Worm (Caenorhabditis elegans) whole organism, young adult: Measurements from ENCODE around the gene ZK632.11.

ENCODE experiments used
- B0035.1 ChIP-seq: sonication (generic microtip); optimal IDR thresholded peaks from 2 replicates; lab custom pipeline; 2016; ENCODE audit warnings: missing genetic modification characterization, mild to moderate bottlenecking, missing compliant biosample characterization, missing genotype, missing genetic modification reagents
- C17E4.6 ChIP-seq: fragments of 200-800 bp; sonication (Bioruptor generic); IDR thresholded peaks from 2 replicates; pipeline ENCODE4 v1.3.6; 2022; ENCODE audit warnings: missing genetic modification reagents, missing genetic modification characterization, missing compliant biosample characterization
- D2030.7 ChIP-seq: fragments of 200-800 bp; sonication (Bioruptor generic); IDR thresholded peaks from 2 replicates; pipeline ENCODE4 v1.3.6; 2022; ENCODE audit warnings: missing genetic modification reagents, missing genetic modification characterization, missing compliant biosample characterization
- F22D6.2 ChIP-seq: sonication (generic microtip); optimal IDR thresholded peaks from 2 replicates; lab custom pipeline; 2016; ENCODE audit warnings: mild to moderate bottlenecking, missing genetic modification characterization, missing compliant biosample characterization
- F37B4.10 ChIP-seq: fragments of 200-800 bp; sonication (Bioruptor generic); IDR thresholded peaks from 2 replicates; pipeline ENCODE4 v1.3.6; 2022; ENCODE audit warnings: missing genetic modification characterization, missing compliant biosample characterization
- F39B2.1 ChIP-seq: fragments of 200-800 bp; sonication (Bioruptor generic); IDR thresholded peaks from 2 replicates; pipeline ENCODE4 v1.3.6; 2022; ENCODE audit warnings: missing genetic modification reagents, missing genetic modification characterization, missing compliant biosample characterization
- F49E8.2 ChIP-seq: sonication (generic microtip); optimal IDR thresholded peaks from 3 replicates; lab custom pipeline; 2017; ENCODE audit warnings: missing genetic modification characterization, mild to moderate bottlenecking, missing compliant biosample characterization, antibody characterized with exemption, moderate library complexity; ENCODE audit not compliant: insufficient read depth
- F55B11.4 ChIP-seq: sonication (generic microtip); optimal IDR thresholded peaks from 2 replicates; lab custom pipeline; 2016; ENCODE audit warnings: missing compliant biosample characterization, missing genetic modification characterization, borderline replicate concordance; ENCODE audit not compliant: insufficient read depth
- K12H6.12 ChIP-seq: fragments of 200-800 bp; sonication (Bioruptor generic); optimal IDR thresholded peaks from 2 replicates; lab custom pipeline; 2018; ENCODE audit warnings: mild to moderate bottlenecking, missing genetic modification characterization, missing compliant biosample characterization
- T26A5.8 ChIP-seq: sonication (generic microtip); optimal IDR thresholded peaks from 2 replicates; lab custom pipeline; 2016; ENCODE audit warnings: missing genetic modification characterization, missing compliant biosample characterization
- Y53F4B.3 ChIP-seq: fragments of 200-800 bp; sonication (Bioruptor generic); IDR thresholded peaks from 2 replicates; pipeline ENCODE4 v1.3.6; 2022; ENCODE audit warnings: missing genetic modification reagents, missing genetic modification characterization, missing compliant biosample characterization
- Y53G8AR.9 ChIP-seq: fragments of 200-800 bp; sonication (Bioruptor generic); conservative IDR thresholded peaks from 2 replicates; pipeline ENCODE4 v1.3.6; 2022; ENCODE audit warnings: missing genetic modification reagents, missing genetic modification characterization, missing compliant biosample characterization
- Y95B8A.8 ChIP-seq: fragments of 200-800 bp; sonication (Bioruptor generic); IDR thresholded peaks from 2 replicates; pipeline ENCODE4 v1.3.6; 2022; ENCODE audit warnings: missing genetic modification reagents, missing genetic modification characterization, missing compliant biosample characterization
- ZK185.1 ChIP-seq: sonication (generic microtip); optimal IDR thresholded peaks from 2 replicates; lab custom pipeline; 2016; ENCODE audit warnings: mild to moderate bottlenecking, missing genetic modification characterization, missing compliant biosample characterization; ENCODE audit not compliant: poor library complexity, severe bottlenecking
- ama-1 ChIP-seq, 3 experiments: fragments of 150-350 bp in 1 of 3; sonication (generic microtip) in 2 of 3; optimal IDR thresholded peaks; 2 replicates each; lab custom pipeline; 2014 to 2018; ENCODE audit warnings: missing biosample characterization in 2 of 3, missing genetic modification characterization in 2 of 3, missing genetic modification reagents in 2 of 3
- atf-7 ChIP-seq: sonication (generic microtip); optimal IDR thresholded peaks from 2 replicates; lab custom pipeline; 2017; ENCODE audit warnings: mild to moderate bottlenecking, missing genetic modification characterization, missing compliant biosample characterization
- attf-3 ChIP-seq: fragments of 200-800 bp; sonication (Bioruptor generic); conservative IDR thresholded peaks from 2 replicates; pipeline ENCODE4 v1.3.6; 2022; ENCODE audit warnings: missing genetic modification reagents, missing genetic modification characterization, missing compliant biosample characterization
- bed-1 ChIP-seq: fragments of 200-800 bp; sonication (Bioruptor generic); IDR thresholded peaks from 2 replicates; pipeline ENCODE4 v1.3.6; 2022; ENCODE audit warnings: missing genetic modification reagents, missing genetic modification characterization, missing compliant biosample characterization
- ceh-40 ChIP-seq: fragments of 200-800 bp; sonication (Bioruptor generic); IDR thresholded peaks from 2 replicates; pipeline ENCODE4 v1.3.6; 2022; ENCODE audit warnings: missing genetic modification characterization, missing compliant biosample characterization
- die-1 ChIP-seq: sonication (generic microtip); optimal IDR thresholded peaks from 2 replicates; lab custom pipeline; 2016; ENCODE audit warnings: missing genotype, mild to moderate bottlenecking, missing genetic modification characterization, missing compliant biosample characterization
- dpl-1 ChIP-seq: fragments of 150-350 bp; optimal IDR thresholded peaks from 2 replicates; lab custom pipeline; 2014; ENCODE audit warnings: missing biosample characterization, missing genetic modification reagents, missing genetic modification characterization
- egl-18 ChIP-seq: fragments of 200-800 bp; sonication (Bioruptor generic); IDR thresholded peaks from 2 replicates; pipeline ENCODE4 v1.3.6; 2022; ENCODE audit warnings: missing genetic modification reagents, missing genetic modification characterization, missing compliant biosample characterization
- ekl-4 ChIP-seq: fragments of 200-800 bp; sonication (Bioruptor generic); IDR thresholded peaks from 2 replicates; pipeline ENCODE4 v1.3.6; 2022; ENCODE audit warnings: missing genetic modification reagents, missing genetic modification characterization, missing compliant biosample characterization
- ets-4 ChIP-seq: fragments of 200-800 bp; sonication (Bioruptor generic); optimal IDR thresholded peaks from 2 replicates; lab custom pipeline; 2018; ENCODE audit warnings: mild to moderate bottlenecking, missing genetic modification characterization, missing compliant biosample characterization
- him-1 ChIP-seq: sonication (generic microtip); optimal IDR thresholded peaks from 2 replicates; lab custom pipeline; 2016; ENCODE audit warnings: missing genotype, missing genetic modification reagents, missing genetic modification characterization, missing compliant biosample characterization
- hmg-1.2 ChIP-seq: fragments of 200-800 bp; sonication (Bioruptor generic); IDR thresholded peaks from 2 replicates; pipeline ENCODE4 v1.3.6; 2022; ENCODE audit warnings: missing genetic modification reagents, missing genetic modification characterization, missing compliant biosample characterization
- hrde-1 ChIP-seq: sonication (generic microtip); optimal IDR thresholded peaks from 2 replicates; lab custom pipeline; 2016; ENCODE audit warnings: missing genetic modification characterization, mild to moderate bottlenecking, missing compliant biosample characterization, moderate library complexity, missing genotype, missing genetic modification reagents, borderline replicate concordance
- hsf-1 ChIP-seq: fragments of 200-800 bp; sonication (Bioruptor generic); IDR thresholded peaks from 2 replicates; pipeline ENCODE4 v1.3.6; 2022; ENCODE audit warnings: missing genetic modification reagents, missing genetic modification characterization, missing compliant biosample characterization
- lag-1 ChIP-seq: fragments of 200-800 bp; sonication (Bioruptor generic); IDR thresholded peaks from 2 replicates; pipeline ENCODE4 v1.3.6; 2022; ENCODE audit warnings: missing genetic modification reagents, missing genetic modification characterization, missing compliant biosample characterization
- let-526 ChIP-seq: fragments of 200-800 bp; sonication (Bioruptor generic); IDR thresholded peaks from 2 replicates; pipeline ENCODE4 v1.3.6; 2022; ENCODE audit warnings: missing genetic modification reagents, missing genetic modification characterization, missing compliant biosample characterization
- lin-54 ChIP-seq: fragments of 200-800 bp; sonication (Bioruptor generic); optimal IDR thresholded peaks from 2 replicates; lab custom pipeline; 2018; ENCODE audit warnings: mild to moderate bottlenecking, missing genetic modification characterization, missing compliant biosample characterization
- lsl-1 ChIP-seq: fragments of 200-800 bp; sonication (Bioruptor generic); optimal IDR thresholded peaks from 2 replicates; lab custom pipeline; 2018; ENCODE audit warnings: mild to moderate bottlenecking, missing genetic modification characterization, moderate library complexity, missing compliant biosample characterization
- madf-6 ChIP-seq: fragments of 200-800 bp; sonication (Bioruptor generic); IDR thresholded peaks from 2 replicates; pipeline ENCODE4 v1.3.6; 2022; ENCODE audit warnings: missing genetic modification reagents, missing genetic modification characterization, missing compliant biosample characterization
- nhr-120 ChIP-seq: fragments of 200-800 bp; sonication (Bioruptor generic); IDR thresholded peaks from 2 replicates; pipeline ENCODE4 v1.3.6; 2022; ENCODE audit warnings: missing genetic modification characterization, missing compliant biosample characterization
- pbrm-1 ChIP-seq: fragments of 200-800 bp; sonication (Bioruptor generic); IDR thresholded peaks from 2 replicates; pipeline ENCODE4 v1.3.6; 2022; ENCODE audit warnings: missing genetic modification reagents, missing genetic modification characterization, missing compliant biosample characterization
- pha-4 ChIP-seq: fragments of 150-350 bp; sonication (generic microtip); optimal IDR thresholded peaks from 2 replicates; lab custom pipeline; 2014; ENCODE audit warnings: missing biosample characterization, missing genetic modification reagents, missing genetic modification characterization
- sdz-38 ChIP-seq: sonication (generic microtip); optimal IDR thresholded peaks from 2 replicates; lab custom pipeline; 2016; ENCODE audit warnings: missing genotype, missing genetic modification characterization, missing compliant biosample characterization
- snpc-3.4 ChIP-seq: sonication (generic microtip); optimal IDR thresholded peaks from 2 replicates; lab custom pipeline; 2017; ENCODE audit warnings: missing genetic modification characterization, mild to moderate bottlenecking, missing compliant biosample characterization, antibody characterized with exemption, moderate library complexity, missing genotype, missing genetic modification reagents
- unc-130 ChIP-seq: sonication (generic microtip); optimal IDR thresholded peaks from 2 replicates; lab custom pipeline; 2016; ENCODE audit warnings: missing genetic modification reagents, missing genetic modification characterization, missing compliant biosample characterization
- ztf-6 ChIP-seq: fragments of 200-800 bp; sonication (Bioruptor generic); IDR thresholded peaks from 2 replicates; pipeline ENCODE4 v1.3.6; 2022; ENCODE audit warnings: missing genetic modification reagents, missing genetic modification characterization, missing compliant biosample characterization

The ZK632.11 gene

DNA sequence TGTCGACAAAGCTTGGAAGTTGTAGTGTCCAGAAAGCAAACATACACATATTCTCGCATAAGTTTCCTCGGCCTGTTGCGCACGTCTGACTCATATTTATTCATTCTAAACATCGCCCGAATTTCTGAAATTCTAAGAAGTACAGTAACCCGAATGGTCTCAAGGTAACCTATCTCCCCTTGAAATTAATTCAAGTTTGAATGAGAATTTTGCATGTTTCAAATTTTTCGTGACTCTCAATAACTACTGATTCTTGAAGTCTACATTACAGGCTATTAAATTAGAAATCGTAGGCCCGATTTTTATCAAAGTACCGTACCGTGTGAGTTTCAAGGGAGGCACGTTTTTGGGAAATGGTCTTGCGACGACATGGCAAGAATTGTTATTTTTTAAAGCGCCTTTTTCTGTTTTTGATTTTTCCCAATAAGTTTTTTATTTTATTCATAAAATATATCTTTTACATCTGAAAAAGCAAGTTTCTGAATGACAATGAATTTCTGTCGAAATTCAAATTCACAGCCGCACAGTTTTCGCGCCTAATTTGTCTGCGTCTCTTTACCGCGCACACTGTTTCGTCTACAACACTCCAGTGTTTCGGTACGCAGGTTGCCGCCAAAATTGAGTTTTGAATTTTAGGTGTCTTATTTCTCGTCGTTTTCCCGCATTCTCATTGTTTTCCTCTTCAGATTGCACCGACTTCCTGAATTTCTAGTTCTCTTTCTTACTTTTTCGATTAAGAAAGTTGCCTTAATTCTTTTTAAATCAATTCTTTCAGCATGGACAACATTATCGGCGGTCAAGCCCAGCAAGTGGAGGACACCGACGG is 33.9 kb upstream of the ZK632.11 start, which contains the start of the genes R10E11.9 and mcm-6 (continued):
- TF ChIP-seq ZK185.1 (tag; lab: Kevin White, UChicago) (no peak), B0035.1 (tag; lab: Kevin White, UChicago) (no peak), Y53F4B.3 (no peak), F37B4.10 (GFP tag; lab: Robert Waterston, UW) (no peak), pbrm-1 (no peak)

DNA sequence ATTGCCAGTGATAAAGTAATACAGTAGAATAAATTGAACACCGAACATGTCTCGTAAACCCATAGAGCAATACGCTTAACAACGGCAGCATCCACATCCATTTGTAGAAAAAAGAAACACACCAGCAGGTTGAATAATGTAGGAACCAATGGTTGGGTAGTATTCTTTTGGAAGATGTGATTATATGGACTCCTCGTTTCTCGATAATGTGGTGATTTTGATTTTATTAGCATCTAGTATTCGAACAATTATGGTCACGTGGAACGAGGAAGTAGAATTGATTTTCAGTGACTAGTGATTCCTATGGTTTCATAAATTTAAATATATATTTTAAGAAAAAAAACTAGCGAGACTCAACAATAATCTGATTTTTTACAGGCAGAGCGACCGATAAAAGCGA is 31.3 kb upstream of the ZK632.11 start, which contains the start of gene srxa-10:
Gene srxa-10 (minus strand): TSS at position 101 of the 400 bp plus-strand sequence.
- TF ChIP-seq attf-3 (no peak), ceh-40 (GFP tag; lab: Robert Waterston, UW) (no peak), ztf-6 (GFP tag; lab: Robert Waterston, UW) (no peak), C17E4.6 (no peak), lag-1 (GFP tag; lab: Robert Waterston, UW) (no peak), Y53F4B.3 (no peak)

DNA sequence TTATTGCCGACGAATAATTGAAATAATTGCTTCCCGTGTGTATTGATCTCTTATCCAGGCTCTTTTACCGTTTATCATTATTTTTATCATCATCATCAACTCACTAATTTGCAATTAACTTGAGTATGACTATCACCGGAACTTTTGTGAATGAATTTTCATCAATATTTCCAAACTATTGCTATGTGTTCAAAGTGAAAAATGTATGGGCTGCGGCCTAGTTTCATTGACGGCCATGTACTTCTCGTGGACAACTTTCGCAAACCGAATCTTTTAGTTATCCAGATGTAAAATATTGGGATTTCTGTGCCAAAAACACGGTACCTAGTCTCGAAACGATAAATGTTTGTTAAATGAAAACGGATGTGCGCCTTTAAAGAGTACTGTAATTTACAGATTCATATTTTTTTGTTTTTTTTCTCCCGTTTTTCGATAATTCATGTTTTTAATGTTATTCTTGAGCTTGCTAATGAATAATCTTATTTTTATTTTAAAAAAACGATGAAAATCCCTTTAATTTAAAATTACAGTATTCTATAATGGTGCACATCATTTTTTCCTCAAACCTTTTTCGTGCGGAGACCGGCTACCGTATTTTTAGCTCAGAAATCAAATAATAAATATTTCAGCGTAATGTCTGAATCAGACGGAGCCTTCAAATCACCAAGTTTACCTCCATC is 29.1 kb upstream of the ZK632.11 start, which contains the start of gene ZK632.2:
Gene ZK632.2 (plus strand): TSS at position 630 of the 680 bp plus-strand sequence.
- peak; percentile 24 for TF ChIP-seq snpc-3.4
- TF ChIP-seq F49E8.2 (tag; lab: Kevin White, UChicago): peak; percentile 3
- TF ChIP-seq dpl-1 (GFP tag; lab: Kevin White, UChicago): no peak
- no peak for TF ChIP-seq K12H6.12
- TF ChIP-seq madf-6 (GFP tag; lab: Robert Waterston, UW): peak; percentile 44; the same call in 1 of the 2 replicates
- TF ChIP-seq Y53G8AR.9 (GFP tag; lab: Robert Waterston, UW): no peak
- no peak for TF ChIP-seq ama-1 (optimal IDR thresholded peaks at IDR 0.05; lab: Kevin White, UChicago)
- peak in 1 of 2 experiments; percentile 0 for TF ChIP-seq ama-1 (GFP tag; optimal IDR thresholded peaks at IDR 0.05; lab: Kevin White, UChicago)
- TF ChIP-seq sdz-38 (tag; lab: Kevin White, UChicago): no peak
- peak; percentile 49 for TF ChIP-seq lsl-1 (GFP tag; lab: Kevin White, UChicago)
- TF ChIP-seq D2030.7 (GFP tag; lab: Robert Waterston, UW): 0 out of 2 replicates have a peak, but pooled peaks have one; percentile 8
- TF ChIP-seq pha-4: no peak
- TF ChIP-seq unc-130 (GFP tag; lab: Kevin White, UChicago): no peak
- TF ChIP-seq lag-1 (GFP tag; lab: Robert Waterston, UW): no peak
- peak; percentile 27; the same call in 1 of the 2 replicates for TF ChIP-seq hsf-1 (GFP tag; lab: Robert Waterston, UW)
- TF ChIP-seq hrde-1 (tag; lab: Kevin White, UChicago): peak; percentile 16
- no peak for TF ChIP-seq F55B11.4 (tag; lab: Kevin White, UChicago)
- TF ChIP-seq lin-54: peak; percentile 26

DNA sequence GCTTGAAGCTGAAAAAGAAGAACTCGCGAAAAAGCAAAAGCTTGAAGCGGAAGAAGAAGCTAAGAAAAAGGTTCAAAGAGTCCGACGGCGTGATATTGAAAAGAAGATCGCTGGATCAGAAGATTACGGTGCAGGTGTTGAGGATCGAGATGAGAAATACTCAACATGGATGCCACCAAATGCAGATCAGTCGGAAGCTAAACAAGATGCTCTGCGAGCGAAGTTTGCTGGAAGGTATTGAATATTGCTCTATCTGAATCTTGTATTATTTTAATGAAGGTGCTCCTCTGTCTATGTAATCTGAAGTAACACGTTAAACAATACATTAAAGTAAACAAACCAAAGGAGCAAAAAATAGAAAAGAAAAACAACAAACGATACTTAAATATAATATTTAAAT is 25.7 kb upstream of the ZK632.11 start:
- peak; percentile 73 for TF ChIP-seq him-1 (tag; lab: Kevin White, UChicago)
- TF ChIP-seq Y95B8A.8 (GFP tag; lab: Robert Waterston, UW): 0 out of 2 replicates have a peak, but pooled peaks have one; percentile 67
- no peak for TF ChIP-seq hmg-1.2 (GFP tag; lab: Robert Waterston, UW)
- TF ChIP-seq die-1: no peak
- TF ChIP-seq sdz-38 (tag; lab: Kevin White, UChicago): no peak
- TF ChIP-seq ets-4 (GFP tag; lab: Kevin White, UChicago): no peak
- no peak for TF ChIP-seq atf-7 (tag; lab: Kevin White, UChicago)
- no peak; the same call in 1 of the 2 replicates for TF ChIP-seq madf-6 (GFP tag; lab: Robert Waterston, UW)
- no peak for TF ChIP-seq T26A5.8 (tag; lab: Kevin White, UChicago)
- TF ChIP-seq C17E4.6: no peak
- TF ChIP-seq bed-1 (GFP tag; lab: Robert Waterston, UW): no peak
- TF ChIP-seq egl-18 (GFP tag; lab: Robert Waterston, UW): no peak
- TF ChIP-seq F22D6.2 (tag; lab: Kevin White, UChicago): no peak
- no peak for TF ChIP-seq F39B2.1
- no peak for TF ChIP-seq ekl-4 (GFP tag; lab: Robert Waterston, UW)
- TF ChIP-seq let-526 (GFP tag; lab: Robert Waterston, UW): no peak
- no peak for TF ChIP-seq nhr-120 (GFP tag; lab: Robert Waterston, UW)
- peak; percentile 2 for TF ChIP-seq hrde-1 (tag; lab: Kevin White, UChicago)
